Worm (Caenorhabditis elegans) whole organism, L2 larva: ENCODE results near the gene ZK686.5.

Source experiments
- F13H6.1 ChIP-seq: sonication (generic microtip); optimal IDR thresholded peaks from 2 replicates; lab custom pipeline; 2016; ENCODE audit warnings: missing genetic modification characterization, missing compliant biosample characterization
- Y55F3AM.14 ChIP-seq: fragments of 200-800 bp; sonication (Bioruptor generic); optimal IDR thresholded peaks from 2 replicates; lab custom pipeline; 2018; ENCODE audit warnings: mild to moderate bottlenecking, missing genetic modification characterization, missing compliant biosample characterization
- alr-1 ChIP-seq: fragments of 150-350 bp; optimal IDR thresholded peaks from 2 replicates; lab custom pipeline; 2014; ENCODE audit warnings: missing biosample characterization, missing genetic modification characterization
- ceh-82 ChIP-seq: fragments of 150-350 bp; optimal IDR thresholded peaks from 2 replicates; lab custom pipeline; 2014; ENCODE audit warnings: missing biosample characterization, missing genetic modification characterization
- crh-2 ChIP-seq: sonication (generic microtip); optimal IDR thresholded peaks from 2 replicates; lab custom pipeline; 2017; ENCODE audit warnings: missing biosample characterization, missing genetic modification characterization
- dmd-4 ChIP-seq: sonication (generic microtip); optimal IDR thresholded peaks from 2 replicates; lab custom pipeline; 2017; ENCODE audit warnings: missing biosample characterization, missing genetic modification characterization
- elt-1 ChIP-seq: fragments of 150-350 bp; optimal IDR thresholded peaks from 2 replicates; lab custom pipeline; 2014; ENCODE audit warnings: missing biosample characterization, missing genetic modification characterization
- elt-3 ChIP-seq: sonication (generic microtip); optimal IDR thresholded peaks from 2 replicates; lab custom pipeline; 2017; ENCODE audit warnings: missing biosample characterization, missing genetic modification characterization
- fos-1 ChIP-seq: fragments of 150-350 bp; optimal IDR thresholded peaks from 2 replicates; lab custom pipeline; 2014; ENCODE audit warnings: missing biosample characterization, missing genetic modification characterization
- gmeb-1 ChIP-seq: fragments of 150-350 bp; optimal IDR thresholded peaks from 2 replicates; lab custom pipeline; 2014; ENCODE audit warnings: missing biosample characterization, missing genetic modification characterization
- lin-11 ChIP-seq: fragments of 150-350 bp; sonication (generic microtip); optimal IDR thresholded peaks from 2 replicates; lab custom pipeline; 2014; ENCODE audit warnings: missing biosample characterization, missing genetic modification characterization, inconsistent platforms, mixed read lengths
- lsy-2 ChIP-seq, 2 experiments: fragments of 150-350 bp in 1 of 2; sonication (generic microtip) in 1 of 2; optimal IDR thresholded peaks; 2 replicates each; lab custom pipeline; 2014 to 2017; ENCODE audit warnings: missing biosample characterization in 2 of 2, missing genetic modification characterization in 2 of 2
- mbf-1 ChIP-seq: sonication (generic microtip); optimal IDR thresholded peaks from 2 replicates; lab custom pipeline; 2017; ENCODE audit warnings: missing biosample characterization, missing genetic modification characterization
- mdl-1 ChIP-seq, 2 experiments: fragments of 150-350 bp in 1 of 2; sonication (generic microtip) in 1 of 2; optimal IDR thresholded peaks; 2 replicates each; lab custom pipeline; 2017; ENCODE audit warnings: missing biosample characterization in 2 of 2, missing genetic modification characterization in 2 of 2
- nhr-10 ChIP-seq: sonication (generic microtip); optimal IDR thresholded peaks from 2 replicates; lab custom pipeline; 2017; ENCODE audit warnings: missing biosample characterization, missing genetic modification characterization
- nhr-12 ChIP-seq: fragments of 150-350 bp; optimal IDR thresholded peaks from 2 replicates; lab custom pipeline; 2014; ENCODE audit warnings: missing biosample characterization, missing genetic modification characterization
- nhr-25 ChIP-seq: fragments of 150-350 bp; sonication (generic microtip); optimal IDR thresholded peaks from 3 replicates; lab custom pipeline; 2014; ENCODE audit warnings: missing biosample characterization, missing genetic modification characterization
- nhr-6 ChIP-seq: fragments of 150-350 bp; optimal IDR thresholded peaks from 2 replicates; lab custom pipeline; 2014; ENCODE audit warnings: missing biosample characterization, missing genetic modification characterization
- peb-1 ChIP-seq: fragments of 150-350 bp; optimal IDR thresholded peaks from 2 replicates; lab custom pipeline; 2014; ENCODE audit warnings: missing biosample characterization, missing genetic modification characterization
- sem-4 ChIP-seq: fragments of 150-350 bp; optimal IDR thresholded peaks from 2 replicates; lab custom pipeline; 2014; ENCODE audit warnings: missing biosample characterization, missing genetic modification reagents, missing genetic modification characterization
- skn-1 ChIP-seq: sonication (generic microtip); optimal IDR thresholded peaks from 2 replicates; lab custom pipeline; 2017; ENCODE audit warnings: missing biosample characterization, missing genetic modification characterization
- sma-3 ChIP-seq: sonication (generic microtip); optimal IDR thresholded peaks from 2 replicates; lab custom pipeline; 2016; ENCODE audit warnings: missing genetic modification reagents, missing genetic modification characterization, missing compliant biosample characterization
- sma-9 ChIP-seq, 2 experiments: fragments of 150-350 bp in 1 of 2; sonication (generic microtip) in 1 of 2; optimal IDR thresholded peaks; 2 replicates each; lab custom pipeline; 2014 to 2016; ENCODE audit warnings: missing genetic modification characterization in 2 of 2, mild to moderate bottlenecking in 1 of 2, missing biosample characterization in 1 of 2, missing compliant biosample characterization in 1 of 2, missing genetic modification reagents in 1 of 2, moderate library complexity in 1 of 2
- snpc-4 ChIP-seq: fragments of 150-350 bp; optimal IDR thresholded peaks from 2 replicates; lab custom pipeline; 2014; ENCODE audit warnings: missing biosample characterization, missing genetic modification characterization
- unc-39 ChIP-seq: fragments of 150-350 bp; optimal IDR thresholded peaks from 2 replicates; lab custom pipeline; 2014; ENCODE audit warnings: missing biosample characterization, missing genetic modification characterization
- unc-62 ChIP-seq: fragments of 150-350 bp; optimal IDR thresholded peaks from 2 replicates; lab custom pipeline; 2014; ENCODE audit warnings: missing biosample characterization, missing genetic modification reagents, missing genetic modification characterization
- zag-1 ChIP-seq: fragments of 150-350 bp; optimal IDR thresholded peaks from 2 replicates; lab custom pipeline; 2014; ENCODE audit warnings: missing biosample characterization, missing genetic modification characterization
- ztf-1 ChIP-seq: fragments of 200-800 bp; sonication (Bioruptor generic); conservative IDR thresholded peaks from 2 replicates; pipeline ENCODE4 v1.3.6; 2022; ENCODE audit warnings: missing genetic modification characterization, missing compliant biosample characterization

ZK686.5 gene

DNA sequence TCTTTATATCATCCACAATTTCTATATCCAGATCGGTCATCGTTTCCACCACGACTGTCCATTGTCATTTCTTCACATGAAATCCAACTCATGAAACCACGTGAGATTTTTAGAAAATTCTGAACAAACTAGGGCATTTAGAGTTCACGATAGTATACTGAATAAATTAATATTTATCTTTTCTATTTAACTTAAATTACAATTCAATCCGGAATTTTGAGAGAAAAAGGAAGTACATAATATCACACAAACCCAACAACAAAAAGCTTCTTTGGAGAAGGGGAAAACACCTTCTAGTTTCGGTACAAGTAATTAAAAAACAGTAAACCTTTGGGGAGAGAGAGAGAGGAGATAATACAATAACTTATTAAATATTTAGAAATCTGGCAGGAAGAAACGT is at the start of gene ZK686.5:
TSS of gene ZK686.5 (minus strand) at position 101 of the 400 bp plus-strand sequence.
- TF ChIP-seq zag-1 (tag; lab: Kevin White, UChicago) = no peak

DNA sequence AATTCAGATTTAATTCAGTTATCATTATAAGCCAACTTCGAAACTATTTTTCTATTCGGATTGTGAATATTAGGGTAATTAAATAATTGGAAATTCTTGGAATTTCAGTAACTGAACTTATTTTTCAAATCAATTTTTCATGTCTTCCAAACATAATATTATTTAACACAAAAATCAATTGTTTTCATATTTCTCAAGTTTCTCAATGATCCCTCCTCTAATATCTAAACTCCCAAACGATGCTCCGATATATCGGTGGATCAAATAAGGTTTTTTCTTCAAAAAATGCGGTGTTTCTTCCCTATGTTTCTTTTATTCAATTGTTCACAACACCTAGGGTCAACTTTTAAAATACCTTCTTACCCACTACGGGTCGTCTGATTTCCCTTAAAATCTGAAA is 49.1 kb upstream of the ZK686.5 start:
- no peak for TF ChIP-seq gmeb-1 (tag; lab: Kevin White, UChicago)
- peak; percentile 100 for TF ChIP-seq sem-4 (tag; lab: Kevin White, UChicago)

DNA sequence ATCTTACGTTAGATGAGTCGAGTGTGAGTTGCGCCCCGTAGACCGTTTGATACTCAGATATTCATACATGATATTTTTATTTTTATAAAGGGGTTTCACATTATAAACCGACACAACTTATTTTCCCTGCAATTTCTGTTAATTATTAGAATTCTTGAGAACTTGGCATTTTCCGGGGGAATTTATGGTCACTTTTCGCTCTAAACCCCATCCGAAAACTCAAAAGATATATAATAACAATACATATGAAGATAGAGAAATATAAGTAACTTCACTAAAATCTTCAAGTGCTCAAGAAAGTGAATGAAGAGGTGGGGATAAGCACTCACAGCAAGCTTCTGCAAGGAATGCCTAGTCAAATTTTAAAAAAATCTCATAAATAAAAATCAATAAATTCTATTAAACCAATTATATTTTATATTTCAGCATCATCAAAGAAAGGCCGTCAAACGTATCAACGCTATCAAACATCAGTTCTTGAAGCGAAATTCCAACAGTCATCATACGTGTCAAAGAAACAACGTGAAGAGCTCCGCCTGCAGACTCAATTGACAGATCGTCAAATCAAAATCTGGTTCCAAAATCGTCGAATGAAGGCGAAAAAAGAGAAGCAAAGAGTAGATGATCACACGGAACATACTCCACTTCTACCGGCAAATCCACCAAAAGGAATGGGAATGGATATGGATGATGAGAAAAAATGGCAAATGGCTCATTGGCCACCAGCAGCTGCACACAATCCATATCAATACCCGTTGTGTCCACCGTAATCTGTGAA is 48.4 kb upstream of the ZK686.5 start:
- TF ChIP-seq sem-4 (tag; lab: Kevin White, UChicago) = peak; percentile 100
- no peak for TF ChIP-seq sma-3
- TF ChIP-seq, all 48 proteins: peak for 1

- TF ChIP-seq crh-2 (tag; lab: Kevin White, UChicago) (no peak), nhr-10 (tag; lab: Kevin White, UChicago) (no peak), Y55F3AM.14 (GFP tag; lab: Kevin White, UChicago) (no peak), alr-1 (no peak), lsy-2 (tag; optimal IDR thresholded peaks at IDR 0.05; lab: Kevin White, UChicago) (no peak), unc-62 (GFP tag; lab: Kevin White, UChicago) (no peak), unc-39 (no peak), zag-1 (tag; lab: Kevin White, UChicago) (no peak), F13H6.1 (tag; lab: Kevin White, UChicago) (no peak), mdl-1 (tag; optimal IDR thresholded peaks at IDR 0.05; lab: Kevin White, UChicago) (no peak), fos-1 (no peak), elt-3 (tag; lab: Kevin White, UChicago) (no peak), lin-11 (no peak), nhr-12 (no peak)
Measured at ce11 chrIII:7815056-7815366, 47.7 kb upstream of the ZK686.5 start.

DNA sequence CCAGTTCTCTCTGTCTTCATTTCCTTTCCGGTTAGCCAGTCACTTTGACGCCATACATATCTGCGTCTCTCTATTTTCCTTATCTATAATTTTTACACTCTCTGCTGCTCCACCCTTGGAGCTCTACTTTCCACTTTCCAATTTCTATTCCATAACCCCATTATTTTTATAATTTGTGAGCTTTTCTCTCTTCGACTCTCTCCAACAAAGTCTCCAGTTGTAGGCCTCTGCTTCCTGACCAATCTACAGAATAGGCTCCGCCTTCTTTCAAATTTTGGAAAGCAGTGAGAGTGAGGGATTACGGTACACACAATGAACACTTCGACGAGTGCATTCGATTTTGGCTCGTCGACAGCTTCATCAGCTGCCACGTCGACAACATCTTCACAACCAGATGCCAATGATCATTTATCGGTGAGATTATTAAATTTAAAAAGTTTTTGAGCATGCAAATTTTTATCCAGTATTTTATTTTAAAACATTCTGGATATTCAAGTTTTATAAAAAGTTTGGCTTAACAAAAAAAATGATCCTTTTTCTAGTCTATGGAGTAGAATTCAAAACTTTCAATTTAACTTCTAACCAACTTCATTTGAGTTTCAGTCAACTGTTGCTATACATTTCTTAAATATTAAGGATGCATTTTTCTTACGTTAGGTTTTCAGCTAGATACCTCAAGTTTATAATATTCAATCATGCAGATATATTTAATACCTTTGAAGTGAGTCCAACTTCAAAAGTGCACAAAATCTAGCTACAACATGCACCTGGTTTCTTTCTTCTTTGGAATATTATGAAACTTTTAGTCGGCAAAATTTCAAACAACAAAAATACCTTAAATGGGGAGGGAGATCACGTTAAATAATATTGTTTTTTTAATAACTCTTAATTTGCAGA is 47.1 kb upstream of the ZK686.5 start, which contains the start of gene egl-5:
TSS of gene egl-5 (plus strand) at position 216 of the 897 bp plus-strand sequence.
- no peak for TF ChIP-seq sma-9 (GFP tag; optimal IDR thresholded peaks at IDR 0.05; lab: Kevin White, UChicago)
- no peak for TF ChIP-seq sma-9 (tag; optimal IDR thresholded peaks at IDR 0.05; lab: Kevin White, UChicago)
- no peak for TF ChIP-seq mbf-1 (tag; lab: Kevin White, UChicago)
- TF ChIP-seq sem-4 (tag; lab: Kevin White, UChicago) = peak; percentile 100
- no peak for TF ChIP-seq peb-1
- TF ChIP-seq nhr-25 = no peak
- TF ChIP-seq lsy-2 (tag; optimal IDR thresholded peaks at IDR 0.05; lab: Kevin White, UChicago) = peak in 1 of 2 experiments; percentile 25

- TF ChIP-seq snpc-4 (no peak), nhr-10 (tag; lab: Kevin White, UChicago) (no peak), elt-1 (tag; lab: Kevin White, UChicago) (no peak), ztf-1 (GFP tag; lab: Robert Waterston, UW) (no peak), F13H6.1 (tag; lab: Kevin White, UChicago) (no peak), unc-39 (no peak), nhr-6 (tag; lab: Kevin White, UChicago) (no peak), ceh-82 (tag; lab: Kevin White, UChicago) (no peak), lsy-2 (tag; optimal IDR thresholded peaks at IDR 0.05; lab: Kevin White, UChicago) (peak; percentile 6 to 37), sem-4 (tag; lab: Kevin White, UChicago) (peak; percentile 37), zag-1 (tag; lab: Kevin White, UChicago) (no peak), skn-1 (tag; lab: Kevin White, UChicago) (no peak), unc-62 (GFP tag; lab: Kevin White, UChicago) (no peak), dmd-4 (tag; lab: Kevin White, UChicago) (no peak)
Measured at ce11 chrIII:7812208-7812880, 45.0 kb upstream of the ZK686.5 start.
